Fruit fly (Drosophila melanogaster) whole organism, embryonic: ENCODE results near the gene sob.

Experiments used
- Abd-B ChIP-seq: fragments of 200-800 bp; sonication (Bioruptor generic); optimal IDR thresholded peaks from 2 replicates; lab custom pipeline; 2018; ENCODE audit warnings: missing biosample characterization, mild to moderate bottlenecking, missing genetic modification characterization, moderate library complexity
- Adf1 ChIP-seq: fragments of 200-800 bp; sonication (Bioruptor generic); IDR thresholded peaks from 2 replicates; pipeline ENCODE4 v1.3.6; 2022; ENCODE audit warnings: missing biosample characterization, missing genetic modification characterization
- Antp ChIP-seq: fragments of 200-800 bp; sonication (Bioruptor generic); optimal IDR thresholded peaks from 3 replicates; lab custom pipeline; 2016; ENCODE audit warnings: missing biosample characterization, missing genetic modification characterization
- CG1024 ChIP-seq: fragments of 200-800 bp; sonication (Bioruptor generic); IDR thresholded peaks from 2 replicates; pipeline ENCODE4 v1.3.6; 2022; ENCODE audit warnings: missing biosample characterization, missing genetic modification characterization
- CG10274 ChIP-seq: fragments of 200-800 bp; sonication (Bioruptor generic); optimal IDR thresholded peaks from 3 replicates; lab custom pipeline; 2017; ENCODE audit warnings: missing biosample characterization, mild to moderate bottlenecking, missing genetic modification characterization
- CG10565 ChIP-seq: fragments of 200-800 bp; sonication (Bioruptor generic); optimal IDR thresholded peaks from 3 replicates; lab custom pipeline; 2016; ENCODE audit warnings: missing biosample characterization, mild to moderate bottlenecking, missing genetic modification characterization
- CG10979 ChIP-seq: fragments of 200-800 bp; sonication (Bioruptor generic); optimal IDR thresholded peaks from 2 replicates; lab custom pipeline; 2018; ENCODE audit warnings: missing biosample characterization, mild to moderate bottlenecking, missing genetic modification characterization, moderate library complexity
- CG12155 ChIP-seq: fragments of 200-800 bp; sonication (Bioruptor generic); optimal IDR thresholded peaks from 3 replicates; lab custom pipeline; 2016; ENCODE audit warnings: missing biosample characterization, missing genetic modification characterization
- CG12236 ChIP-seq: fragments of 200-800 bp; sonication (Bioruptor generic); optimal IDR thresholded peaks from 2 replicates; lab custom pipeline; 2016; ENCODE audit warnings: missing biosample characterization, missing genetic modification characterization
- CG16815 ChIP-seq: fragments of 200-800 bp; sonication (Bioruptor generic); optimal IDR thresholded peaks from 3 replicates; lab custom pipeline; 2017; ENCODE audit warnings: missing biosample characterization, mild to moderate bottlenecking, missing genetic modification characterization
- CG17829 ChIP-seq: fragments of 200-800 bp; optimal IDR thresholded peaks from 2 replicates; lab custom pipeline; 2019; ENCODE audit warnings: missing biosample characterization, mild to moderate bottlenecking, missing genetic modification characterization, moderate library complexity
- CG2875 ChIP-seq: fragments of 200-800 bp; sonication (Bioruptor generic); optimal IDR thresholded peaks from 2 replicates; lab custom pipeline; 2017; ENCODE audit warnings: missing biosample characterization, mild to moderate bottlenecking, missing genetic modification characterization, missing genetic modification reagents
- CG31388 ChIP-seq: fragments of 200-800 bp; sonication (Bioruptor generic); optimal IDR thresholded peaks from 2 replicates; lab custom pipeline; 2016; ENCODE audit warnings: missing biosample characterization, missing genetic modification characterization
- CG3847 ChIP-seq: fragments of 200-800 bp; sonication (Bioruptor generic); IDR thresholded peaks from 2 replicates; pipeline ENCODE4 v1.3.6; 2022; ENCODE audit warnings: missing biosample characterization, missing genetic modification characterization
- CG4328 ChIP-seq: fragments of 200-800 bp; sonication (Bioruptor generic); optimal IDR thresholded peaks from 3 replicates; lab custom pipeline; 2017; ENCODE audit warnings: missing biosample characterization, missing genetic modification reagents, missing genetic modification characterization
- CG4360 ChIP-seq: fragments of 200-800 bp; sonication (Bioruptor generic); IDR thresholded peaks from 2 replicates; pipeline ENCODE4 v1.3.6; 2022; ENCODE audit warnings: missing biosample characterization, missing genetic modification characterization
- CG43689 ChIP-seq: fragments of 200-800 bp; sonication (Bioruptor generic); IDR thresholded peaks from 2 replicates; pipeline ENCODE4 v1.3.6; 2022; ENCODE audit warnings: missing biosample characterization, missing genetic modification characterization
- CG6689 ChIP-seq: fragments of 200-800 bp; sonication (Bioruptor generic); IDR thresholded peaks from 2 replicates; pipeline ENCODE4 v1.3.6; 2022; ENCODE audit warnings: missing biosample characterization, missing genetic modification characterization
- CG7556 ChIP-seq: fragments of 200-800 bp; sonication (Bioruptor generic); optimal IDR thresholded peaks from 2 replicates; lab custom pipeline; 2017; ENCODE audit warnings: missing biosample characterization, mild to moderate bottlenecking, missing genetic modification characterization
- CG7786 ChIP-seq: fragments of 200-800 bp; sonication (Bioruptor generic); optimal IDR thresholded peaks from 2 replicates; lab custom pipeline; 2016; ENCODE audit warnings: missing biosample characterization, missing genetic modification characterization
- CG8281 ChIP-seq: fragments of 200-800 bp; sonication (Bioruptor generic); optimal IDR thresholded peaks from 2 replicates; lab custom pipeline; 2018; ENCODE audit warnings: missing biosample characterization, mild to moderate bottlenecking, missing genetic modification characterization, moderate library complexity
- Dbx ChIP-seq: fragments of 200-800 bp; sonication (Bioruptor generic); IDR thresholded peaks from 3 replicates; pipeline ENCODE4 v1.3.6; 2022; ENCODE audit warnings: missing biosample characterization, missing genetic modification characterization
- Fer1 ChIP-seq: fragments of 200-800 bp; sonication (Bioruptor generic); optimal IDR thresholded peaks from 2 replicates; lab custom pipeline; 2017; ENCODE audit warnings: missing biosample characterization, mild to moderate bottlenecking, missing genetic modification characterization
- H2.0 ChIP-seq: fragments of 200-800 bp; sonication (Bioruptor generic); IDR thresholded peaks from 2 replicates; pipeline ENCODE4 v1.3.6; 2022; ENCODE audit warnings: missing biosample characterization, missing genetic modification characterization
- HHEX ChIP-seq: fragments of 200-800 bp; sonication (Bioruptor generic); optimal IDR thresholded peaks from 3 replicates; lab custom pipeline; 2017; ENCODE audit warnings: missing biosample characterization, mild to moderate bottlenecking, missing genetic modification characterization, missing genetic modification reagents
- HLH54F ChIP-seq: fragments of 200-800 bp; sonication (Bioruptor generic); optimal IDR thresholded peaks from 3 replicates; lab custom pipeline; 2016; ENCODE audit warnings: missing biosample characterization, missing genetic modification characterization
- Hr3 ChIP-seq: fragments of 200-800 bp; sonication (Bioruptor generic); optimal IDR thresholded peaks from 3 replicates; lab custom pipeline; 2016; ENCODE audit warnings: missing biosample characterization, missing genetic modification characterization
- Max ChIP-seq: fragments of 200-800 bp; sonication (Bioruptor generic); optimal IDR thresholded peaks from 2 replicates; lab custom pipeline; 2016; ENCODE audit warnings: missing biosample characterization, mild to moderate bottlenecking, missing genetic modification characterization
- Nf-YC ChIP-seq: fragments of 200-800 bp; optimal IDR thresholded peaks from 3 replicates; lab custom pipeline; 2019; ENCODE audit warnings: missing biosample characterization, mild to moderate bottlenecking, missing genetic modification characterization, moderate library complexity
- Oaz ChIP-seq: fragments of 200-800 bp; sonication (Bioruptor generic); IDR thresholded peaks from 2 replicates; pipeline ENCODE4 v1.3.6; 2022; ENCODE audit warnings: missing biosample characterization, missing genetic modification characterization
- Poxn ChIP-seq: fragments of 200-800 bp; sonication (Bioruptor generic); IDR thresholded peaks from 2 replicates; pipeline ENCODE4 v1.3.6; 2022; ENCODE audit warnings: missing biosample characterization, missing genetic modification characterization
- Six4 ChIP-seq: fragments of 200-800 bp; sonication (Bioruptor generic); optimal IDR thresholded peaks from 2 replicates; lab custom pipeline; 2016; ENCODE audit warnings: missing biosample characterization, missing genetic modification characterization
- Sox102F ChIP-seq: fragments of 200-800 bp; sonication (Bioruptor generic); optimal IDR thresholded peaks from 2 replicates; lab custom pipeline; 2018; ENCODE audit warnings: missing biosample characterization, mild to moderate bottlenecking, missing genetic modification characterization, moderate library complexity
- Sry-δ ChIP-seq: fragments of 200-800 bp; sonication (Bioruptor generic); optimal IDR thresholded peaks from 2 replicates; lab custom pipeline; 2016; ENCODE audit warnings: missing biosample characterization, missing genetic modification characterization
- ci ChIP-seq: fragments of 200-800 bp; sonication (Bioruptor generic); IDR thresholded peaks from 3 replicates; pipeline ENCODE4 v1.3.6; 2022; ENCODE audit warnings: missing biosample characterization, missing genetic modification characterization
- corto ChIP-seq: fragments of 200-800 bp; sonication (Bioruptor generic); optimal IDR thresholded peaks from 2 replicates; lab custom pipeline; 2016; ENCODE audit warnings: missing biosample characterization, mild to moderate bottlenecking, missing genetic modification characterization, moderate library complexity
- dysf ChIP-seq: fragments of 200-800 bp; sonication (Bioruptor generic); IDR thresholded peaks from 3 replicates; pipeline ENCODE4 v1.3.6; 2022; ENCODE audit warnings: missing biosample characterization, missing genetic modification characterization
- fd64A ChIP-seq: fragments of 200-800 bp; sonication (Bioruptor generic); optimal IDR thresholded peaks from 3 replicates; lab custom pipeline; 2018; ENCODE audit warnings: missing biosample characterization, mild to moderate bottlenecking, missing genetic modification characterization
- grau ChIP-seq: fragments of 200-800 bp; optimal IDR thresholded peaks from 3 replicates; lab custom pipeline; 2019; ENCODE audit warnings: missing biosample characterization, mild to moderate bottlenecking, missing genetic modification characterization, moderate library complexity
- ind ChIP-seq: fragments of 200-800 bp; sonication (Bioruptor generic); optimal IDR thresholded peaks from 3 replicates; lab custom pipeline; 2016; ENCODE audit warnings: missing biosample characterization, missing genetic modification characterization
- kah ChIP-seq: fragments of 200-800 bp; sonication (Bioruptor generic); optimal IDR thresholded peaks from 2 replicates; lab custom pipeline; 2018; ENCODE audit warnings: missing biosample characterization, mild to moderate bottlenecking, missing genetic modification characterization
- kay ChIP-seq: fragments of 200-800 bp; sonication (Bioruptor generic); optimal IDR thresholded peaks from 2 replicates; lab custom pipeline; 2016; ENCODE audit warnings: missing biosample characterization, missing genetic modification characterization
- lola ChIP-seq, 3 experiments: fragments of >200 bp in 2 of 3; fragments of 200-800 bp in 1 of 3; sonication (Bioruptor generic) in 1 of 3; optimal IDR thresholded peaks; 2 replicates each; lab custom pipeline; 2017 to 2019; ENCODE audit warnings: missing biosample characterization in 3 of 3, missing genetic modification characterization in 3 of 3, mild to moderate bottlenecking in 1 of 3, moderate library complexity in 1 of 3
- mld ChIP-seq: fragments of 200-800 bp; sonication (Bioruptor generic); IDR thresholded peaks from 3 replicates; pipeline ENCODE4 v1.3.6; 2022; ENCODE audit warnings: missing biosample characterization, missing genetic modification characterization; ENCODE audit not compliant: partially characterized antibody
- sd ChIP-seq: fragments of 200-800 bp; sonication (Bioruptor generic); optimal IDR thresholded peaks from 3 replicates; lab custom pipeline; 2018; ENCODE audit warnings: missing biosample characterization, mild to moderate bottlenecking, missing genetic modification characterization, moderate library complexity
- sens ChIP-seq: fragments of 200-800 bp; sonication (Bioruptor generic); peaks from one replicate; lab custom pipeline; 2016; ENCODE audit warnings: missing biosample characterization, missing genetic modification characterization
- shn ChIP-seq: fragments of 200-800 bp; sonication (Bioruptor generic); optimal IDR thresholded peaks from 3 replicates; lab custom pipeline; 2016; ENCODE audit warnings: missing biosample characterization, missing genetic modification characterization
- sima ChIP-seq: fragments of 200-800 bp; sonication (Bioruptor generic); optimal IDR thresholded peaks from 2 replicates; lab custom pipeline; 2016; ENCODE audit warnings: missing biosample characterization, missing genetic modification characterization
- ssp ChIP-seq: fragments of 200-800 bp; sonication (Bioruptor generic); IDR thresholded peaks from 2 replicates; pipeline ENCODE4 v1.3.6; 2022; ENCODE audit warnings: missing biosample characterization, missing genetic modification characterization
- tll ChIP-seq, 2 experiments: fragments of 200-800 bp in 1 of 2; fragments of >200 bp in 1 of 2; sonication (Bioruptor generic) in 1 of 2; optimal IDR thresholded peaks; 2 replicates each; lab custom pipeline; 2017 to 2019; ENCODE audit warnings: missing biosample characterization in 2 of 2, missing genetic modification characterization in 2 of 2, mild to moderate bottlenecking in 1 of 2, moderate library complexity in 1 of 2
- vnd ChIP-seq: fragments of 200-800 bp; sonication (Bioruptor generic); IDR thresholded peaks from 3 replicates; pipeline ENCODE4 v1.3.6; 2022; ENCODE audit warnings: missing biosample characterization, missing genetic modification characterization; ENCODE audit not compliant: partially characterized antibody

Gene sob

dm6 chr2L:3573907-3574306 lies 6.7 kb downstream of the sob start (continued):
- no peak for TF ChIP-seq CG4328 (GFP tag; lab: Kevin White, UChicago)
- TF ChIP-seq CG1024, result peak; percentile 75
- TF ChIP-seq CG10565 (GFP tag; lab: Kevin White, UChicago), result peak; percentile 47
- TF ChIP-seq Abd-B (GFP tag; lab: Kevin White, UChicago), result peak; percentile 83
- TF ChIP-seq HHEX (GFP tag; lab: Kevin White, UChicago), result peak; percentile 52
- TF ChIP-seq ci, result peak; percentile 93
- no peak for TF ChIP-seq vnd
- peak; percentile 55 for TF ChIP-seq shn (GFP tag; lab: Kevin White, UChicago)
- no peak for TF ChIP-seq sima (GFP tag; lab: Kevin White, UChicago)
- peak; percentile 70 for TF ChIP-seq Hr3 (GFP tag; lab: Kevin White, UChicago)
- 0 out of 2 replicates have a peak, but pooled peaks have one; percentile 20 for TF ChIP-seq CG43689 (GFP tag; lab: Robert Waterston, UW)
- peak; percentile 82 for TF ChIP-seq Sox102F
- TF ChIP-seq CG6689, result peak; percentile 85
- no peak for TF ChIP-seq Poxn (GFP tag; lab: Robert Waterston, UW)
- TF ChIP-seq kay, result no peak
- no peak for TF ChIP-seq Nf-YC
- TF ChIP-seq Max, result peak; percentile 59
- TF ChIP-seq Fer1 (GFP tag; lab: Kevin White, UChicago), result no peak
- no peak for TF ChIP-seq Adf1 (GFP tag; lab: Robert Waterston, UW)
- TF ChIP-seq fd64A (GFP tag; lab: Kevin White, UChicago), result peak; percentile 74
- TF ChIP-seq CG16815 (GFP tag; lab: Kevin White, UChicago), result peak; percentile 66
- TF ChIP-seq Sry-δ, result peak; percentile 25
- peak; percentile 34 for TF ChIP-seq CG7556
- TF ChIP-seq Six4, result peak; percentile 67
- no peak for TF ChIP-seq HLH54F
- TF ChIP-seq CG17829, result peak; percentile 85
- TF ChIP-seq CG7786 (GFP tag; lab: Kevin White, UChicago), result peak; percentile 65
- TF ChIP-seq lola (GFP tag; optimal IDR thresholded peaks at IDR 0.05; lab: Kevin White, UChicago), result peak in 1 of 3 experiments; percentile 87
- peak; percentile 64; the same call in 1 of the 2 replicates for TF ChIP-seq CG4360 (GFP tag; lab: Robert Waterston, UW)
- TF ChIP-seq ssp (GFP tag; lab: Robert Waterston, UW), result peak; percentile 55
- peak; percentile 8 for TF ChIP-seq CG8281 (tag; lab: Kevin White, UChicago)
- TF ChIP-seq CG12155 (GFP tag; lab: Kevin White, UChicago), result peak; percentile 50
- peak; percentile 65 for TF ChIP-seq ind
- peak; percentile 15 for TF ChIP-seq kah
- no peak for TF ChIP-seq mld (GFP tag; lab: Robert Waterston, UW)
- no peak for TF ChIP-seq corto (GFP tag; lab: Kevin White, UChicago)
- TF ChIP-seq sens, result peak; percentile 98
- TF ChIP-seq Oaz (GFP tag; lab: Robert Waterston, UW), result peak; percentile 44; the same call in 1 of the 2 replicates
- TF ChIP-seq dysf, result peak; percentile 75
- no peak for TF ChIP-seq Dbx (GFP tag; lab: Robert Waterston, UW)
- peak; percentile 76 for TF ChIP-seq grau
- TF ChIP-seq CG10979 (tag; lab: Kevin White, UChicago), result peak; percentile 90
- TF ChIP-seq CG10274 (GFP tag; lab: Kevin White, UChicago), result no peak
- peak; percentile 71 for TF ChIP-seq CG2875 (GFP tag; lab: Kevin White, UChicago)
- peak; percentile 76 for TF ChIP-seq Antp
- peak; percentile 53 for TF ChIP-seq CG31388 (GFP tag; lab: Kevin White, UChicago)
- TF ChIP-seq CG12236 (GFP tag; lab: Kevin White, UChicago), result peak; percentile 81
- no peak for TF ChIP-seq sd (tag; lab: Kevin White, UChicago)
- TF ChIP-seq CG3847, result no peak; the same call in 1 of the 2 replicates
- peak; percentile 82 for TF ChIP-seq H2.0 (GFP tag; lab: Robert Waterston, UW)
- TF ChIP-seq tll (GFP tag; optimal IDR thresholded peaks at IDR 0.05; lab: Kevin White, UChicago), result no peak
